Worm (Caenorhabditis elegans) whole organism, midembryonic: Measurements from ENCODE around the gene T03E6.8.

ENCODE experiments used
- flt-1 ChIP-seq: fragments of 200-800 bp; sonication (Bioruptor generic); IDR thresholded peaks from 2 replicates; pipeline ENCODE4 v1.3.6; 2022; ENCODE audit warnings: missing genetic modification characterization, missing compliant biosample characterization
- tab-1 ChIP-seq: fragments of 200-800 bp; sonication (Bioruptor generic); IDR thresholded peaks from 2 replicates; pipeline ENCODE4 v1.3.6; 2022; ENCODE audit warnings: missing genetic modification characterization, missing compliant biosample characterization
- ztf-23 ChIP-seq: fragments of 200-800 bp; sonication (Bioruptor generic); IDR thresholded peaks from 2 replicates; pipeline ENCODE4 v1.3.6; 2022; ENCODE audit warnings: missing genetic modification reagents, missing genetic modification characterization, missing compliant biosample characterization
- ztf-29 ChIP-seq: fragments of 200-800 bp; sonication (Bioruptor generic); IDR thresholded peaks from 2 replicates; pipeline ENCODE4 v1.3.6; 2022; ENCODE audit warnings: missing genetic modification reagents, missing genetic modification characterization, missing compliant biosample characterization

DNA sequence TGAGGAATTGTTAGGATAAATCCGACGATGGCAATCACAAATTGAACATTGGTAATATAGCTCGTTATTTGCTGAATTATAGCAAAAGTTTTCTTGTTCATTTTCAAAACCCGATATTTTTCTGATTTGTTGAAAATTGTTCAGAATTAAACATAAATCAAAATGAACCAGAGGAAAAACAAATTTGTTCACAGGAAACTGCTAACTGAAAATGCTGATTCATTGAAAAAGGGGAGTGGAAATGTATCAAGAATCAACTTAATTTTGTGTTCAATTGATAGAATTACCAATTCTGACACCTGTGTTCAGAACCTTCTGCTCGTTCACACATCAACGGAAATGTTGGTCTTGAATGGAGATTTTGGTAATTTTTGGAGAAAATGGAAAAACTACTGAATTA is 40.6 kb upstream of the T03E6.8 start, which contains the start of gene srw-77:
- no peak for TF ChIP-seq flt-1 (GFP tag; lab: Robert Waterston, UW)
- no peak for TF ChIP-seq ztf-29 (GFP tag; lab: Robert Waterston, UW)
- no peak for TF ChIP-seq ztf-23
- TF ChIP-seq tab-1, result no peak
